Fruit fly (Drosophila melanogaster) whole organism, embryonic: ENCODE data around the gene mst.
A peak's percentile ranks its signal among the peaks of the same experiment; 100 is the strongest.

Experiments
- B-H2 ChIP-seq: fragments of 200-800 bp; sonication (Bioruptor generic); optimal IDR thresholded peaks from 2 replicates; lab custom pipeline; 2018; ENCODE audit warnings: missing biosample characterization, mild to moderate bottlenecking, missing genetic modification characterization
- BEAF-32 ChIP-seq: fragments of 200-800 bp; sonication (Bioruptor generic); optimal IDR thresholded peaks from 3 replicates; lab custom pipeline; 2017; ENCODE audit warnings: missing biosample characterization, missing genetic modification characterization, mild to moderate bottlenecking, moderate library complexity, missing genetic modification reagents
- CG10147 ChIP-seq: fragments of 200-800 bp; sonication (Bioruptor generic); optimal IDR thresholded peaks from 2 replicates; lab custom pipeline; 2019; ENCODE audit warnings: missing biosample characterization, mild to moderate bottlenecking, missing genetic modification characterization, moderate library complexity
- CG10543 ChIP-seq: fragments of 200-800 bp; sonication (Bioruptor generic); optimal IDR thresholded peaks from 3 replicates; lab custom pipeline; 2017; ENCODE audit warnings: missing biosample characterization, mild to moderate bottlenecking, missing genetic modification characterization, moderate library complexity
- CG10959 ChIP-seq: fragments of 200-800 bp; sonication (Bioruptor generic); IDR thresholded peaks from 2 replicates; pipeline ENCODE4 v1.3.6; 2022; ENCODE audit warnings: missing biosample characterization, missing genetic modification characterization
- CG11723 ChIP-seq: fragments of 200-800 bp; sonication (Bioruptor generic); optimal IDR thresholded peaks from 2 replicates; lab custom pipeline; 2017; ENCODE audit warnings: missing biosample characterization, mild to moderate bottlenecking, missing genetic modification characterization
- CG12219 ChIP-seq: fragments of 200-800 bp; sonication (Bioruptor generic); optimal IDR thresholded peaks from 3 replicates; lab custom pipeline; 2018; ENCODE audit warnings: missing biosample characterization, mild to moderate bottlenecking, missing genetic modification characterization
- CG13296 ChIP-seq: fragments of 200-800 bp; sonication (Bioruptor generic); optimal IDR thresholded peaks from 3 replicates; lab custom pipeline; 2018; ENCODE audit warnings: missing biosample characterization, mild to moderate bottlenecking, missing genetic modification characterization
- CG17568 ChIP-seq: fragments of 200-800 bp; sonication (Bioruptor generic); optimal IDR thresholded peaks from 2 replicates; lab custom pipeline; 2018; ENCODE audit warnings: missing biosample characterization, mild to moderate bottlenecking, missing genetic modification characterization, moderate library complexity
- CG17912 ChIP-seq: fragments of 200-800 bp; sonication (Bioruptor generic); optimal IDR thresholded peaks from 2 replicates; lab custom pipeline; 2018; ENCODE audit warnings: missing biosample characterization, mild to moderate bottlenecking, missing genetic modification characterization
- CG2202 ChIP-seq: fragments of 200-800 bp; sonication (Bioruptor generic); optimal IDR thresholded peaks from 2 replicates; lab custom pipeline; 2018; ENCODE audit warnings: missing biosample characterization, mild to moderate bottlenecking, missing genetic modification characterization
- CG30403 ChIP-seq: fragments of 200-800 bp; sonication (Bioruptor generic); optimal IDR thresholded peaks from 3 replicates; lab custom pipeline; 2016; ENCODE audit warnings: missing biosample characterization, missing genetic modification characterization
- CG31365 ChIP-seq: fragments of 200-800 bp; sonication (Bioruptor generic); optimal IDR thresholded peaks from 2 replicates; lab custom pipeline; 2018; ENCODE audit warnings: missing biosample characterization, mild to moderate bottlenecking, missing genetic modification characterization
- CG3838 ChIP-seq: fragments of 200-800 bp; sonication (Bioruptor generic); optimal IDR thresholded peaks from 3 replicates; lab custom pipeline; 2016; ENCODE audit warnings: missing biosample characterization, missing genetic modification characterization
- CG4707 ChIP-seq: fragments of 200-800 bp; sonication (Bioruptor generic); optimal IDR thresholded peaks from 2 replicates; lab custom pipeline; 2018; ENCODE audit warnings: missing biosample characterization, mild to moderate bottlenecking, missing genetic modification characterization, moderate library complexity
- CG4820 ChIP-seq: fragments of 200-800 bp; sonication (Bioruptor generic); optimal IDR thresholded peaks from 3 replicates; lab custom pipeline; 2016; ENCODE audit warnings: missing biosample characterization, missing genetic modification characterization
- CG5953 ChIP-seq: fragments of 200-800 bp; sonication (Bioruptor generic); IDR thresholded peaks from 2 replicates; pipeline ENCODE4 v1.3.6; 2022; ENCODE audit warnings: missing biosample characterization, missing genetic modification characterization
- CG7745 ChIP-seq: fragments of 200-800 bp; sonication (Bioruptor generic); optimal IDR thresholded peaks from 2 replicates; lab custom pipeline; 2018; ENCODE audit warnings: missing biosample characterization, mild to moderate bottlenecking, missing genetic modification characterization, moderate library complexity
- CG8765 ChIP-seq: fragments of 200-800 bp; sonication (Bioruptor generic); IDR thresholded peaks from 2 replicates; pipeline ENCODE4 v1.3.6; 2022; ENCODE audit warnings: missing biosample characterization, missing genetic modification characterization
- CTCF ChIP-seq: fragments of 200-800 bp; sonication (Bioruptor generic); optimal IDR thresholded peaks from 2 replicates; lab custom pipeline; 2017; ENCODE audit warnings: missing biosample characterization, mild to moderate bottlenecking, missing genetic modification characterization, moderate library complexity
- Dek ChIP-seq: fragments of 200-800 bp; sonication (Bioruptor generic); optimal IDR thresholded peaks from 3 replicates; lab custom pipeline; 2019; ENCODE audit warnings: missing biosample characterization, mild to moderate bottlenecking, missing genetic modification characterization, moderate library complexity
- E2f1 ChIP-seq: fragments of 200-800 bp; sonication (Bioruptor generic); IDR thresholded peaks from 2 replicates; pipeline ENCODE4 v1.3.6; 2022; ENCODE audit warnings: missing biosample characterization, missing genetic modification characterization
- Ets97D ChIP-seq: fragments of 200-800 bp; sonication (Bioruptor generic); optimal IDR thresholded peaks from 3 replicates; lab custom pipeline; 2016; ENCODE audit warnings: missing biosample characterization, missing genetic modification characterization
- Fer3 ChIP-seq: fragments of 200-800 bp; sonication (Bioruptor generic); optimal IDR thresholded peaks from 2 replicates; lab custom pipeline; 2018; ENCODE audit warnings: missing biosample characterization, mild to moderate bottlenecking, missing genetic modification characterization, moderate library complexity
- Gug ChIP-seq: fragments of 200-800 bp; sonication (Bioruptor generic); IDR thresholded peaks from 4 replicates; pipeline ENCODE4 v1.3.6; 2022; ENCODE audit warnings: missing biosample characterization, missing genetic modification characterization
- HHEX ChIP-seq: fragments of 200-800 bp; sonication (Bioruptor generic); optimal IDR thresholded peaks from 3 replicates; lab custom pipeline; 2017; ENCODE audit warnings: missing biosample characterization, mild to moderate bottlenecking, missing genetic modification characterization, missing genetic modification reagents
- HLH3B ChIP-seq: fragments of 200-800 bp; sonication (Bioruptor generic); IDR thresholded peaks from 2 replicates; pipeline ENCODE4 v1.3.6; 2022; ENCODE audit warnings: missing biosample characterization, missing genetic modification characterization
- HmgZ ChIP-seq: fragments of 200-800 bp; sonication (Bioruptor generic); optimal IDR thresholded peaks from 2 replicates; lab custom pipeline; 2018; ENCODE audit warnings: missing biosample characterization, mild to moderate bottlenecking, missing genetic modification characterization
- Mad ChIP-seq: fragments of 200-800 bp; sonication (Bioruptor generic); optimal IDR thresholded peaks from 2 replicates; lab custom pipeline; 2016; ENCODE audit warnings: missing biosample characterization, missing genetic modification characterization
- Max ChIP-seq: fragments of 200-800 bp; sonication (Bioruptor generic); optimal IDR thresholded peaks from 2 replicates; lab custom pipeline; 2016; ENCODE audit warnings: missing biosample characterization, mild to moderate bottlenecking, missing genetic modification characterization
- Nf-YA ChIP-seq: fragments of 200-800 bp; sonication (Bioruptor generic); IDR thresholded peaks from 2 replicates; pipeline ENCODE4 v1.3.6; 2022; ENCODE audit warnings: missing biosample characterization, missing genetic modification characterization
- Rfx ChIP-seq: fragments of 200-800 bp; sonication (Bioruptor generic); IDR thresholded peaks from 2 replicates; pipeline ENCODE4 v1.3.6; 2022; ENCODE audit warnings: missing biosample characterization, missing genetic modification characterization
- Sox100B ChIP-seq: fragments of 200-800 bp; sonication (Bioruptor generic); optimal IDR thresholded peaks from 3 replicates; lab custom pipeline; 2018; ENCODE audit warnings: missing biosample characterization, mild to moderate bottlenecking, missing genetic modification characterization
- ara ChIP-seq: fragments of 200-800 bp; sonication (Bioruptor generic); IDR thresholded peaks from 2 replicates; pipeline ENCODE4 v1.3.6; 2022; ENCODE audit warnings: missing biosample characterization, missing genetic modification characterization
- az2 ChIP-seq: fragments of 200-800 bp; sonication (Bioruptor generic); optimal IDR thresholded peaks from 3 replicates; lab custom pipeline; 2016; ENCODE audit warnings: missing biosample characterization, missing genetic modification characterization
- cas ChIP-seq: fragments of 200-800 bp; sonication (Bioruptor generic); IDR thresholded peaks from 2 replicates; pipeline ENCODE4 v1.3.6; 2022; ENCODE audit warnings: missing biosample characterization, missing genetic modification characterization
- croc ChIP-seq: fragments of 200-800 bp; sonication (Bioruptor generic); conservative IDR thresholded peaks from 3 replicates; pipeline ENCODE4 v1.3.6; 2022; ENCODE audit warnings: missing biosample characterization, missing genetic modification characterization
- danr ChIP-seq: fragments of 200-800 bp; sonication (Bioruptor generic); IDR thresholded peaks from 2 replicates; pipeline ENCODE4 v1.3.6; 2022; ENCODE audit warnings: missing biosample characterization, missing genetic modification characterization
- grau ChIP-seq: fragments of 200-800 bp; optimal IDR thresholded peaks from 3 replicates; lab custom pipeline; 2019; ENCODE audit warnings: missing biosample characterization, mild to moderate bottlenecking, missing genetic modification characterization, moderate library complexity
- jigr1 ChIP-seq: fragments of 200-800 bp; sonication (Bioruptor generic); IDR thresholded peaks from 3 replicates; pipeline ENCODE4 v1.3.6; 2022; ENCODE audit warnings: missing biosample characterization, missing genetic modification characterization
- kah ChIP-seq: fragments of 200-800 bp; sonication (Bioruptor generic); optimal IDR thresholded peaks from 2 replicates; lab custom pipeline; 2018; ENCODE audit warnings: missing biosample characterization, mild to moderate bottlenecking, missing genetic modification characterization
- lmd ChIP-seq: fragments of 200-800 bp; sonication (Bioruptor generic); IDR thresholded peaks from 2 replicates; pipeline ENCODE4 v1.3.6; 2022; ENCODE audit warnings: missing biosample characterization, missing genetic modification characterization
- nau ChIP-seq: fragments of 200-800 bp; sonication (Bioruptor generic); optimal IDR thresholded peaks from 3 replicates; lab custom pipeline; 2017; ENCODE audit warnings: missing biosample characterization, mild to moderate bottlenecking, missing genetic modification characterization, missing genetic modification reagents
- rib ChIP-seq: fragments of 200-800 bp; sonication (Bioruptor generic); IDR thresholded peaks from 2 replicates; pipeline ENCODE4 v1.3.6; 2022; ENCODE audit warnings: missing biosample characterization, missing genetic modification characterization
- sens-2 ChIP-seq: fragments of 200-800 bp; sonication (Bioruptor generic); IDR thresholded peaks from 2 replicates; pipeline ENCODE4 v1.3.6; 2022; ENCODE audit warnings: missing biosample characterization, missing genetic modification characterization
- stwl ChIP-seq: fragments of 200-800 bp; sonication (Bioruptor generic); optimal IDR thresholded peaks from 3 replicates; lab custom pipeline; 2018; ENCODE audit warnings: missing biosample characterization, mild to moderate bottlenecking, missing genetic modification characterization, moderate library complexity
- tin ChIP-seq: fragments of 200-800 bp; sonication (Bioruptor generic); optimal IDR thresholded peaks from 3 replicates; lab custom pipeline; 2016; ENCODE audit warnings: missing biosample characterization, missing genetic modification characterization
- tna ChIP-seq: fragments of 200-800 bp; sonication (Bioruptor generic); IDR thresholded peaks from 2 replicates; pipeline ENCODE4 v1.3.6; 2022; ENCODE audit warnings: missing biosample characterization, missing genetic modification characterization; ENCODE audit not compliant: partially characterized antibody
- twi ChIP-seq: fragments of 200-800 bp; optimal IDR thresholded peaks from 2 replicates; lab custom pipeline; 2019; ENCODE audit warnings: missing biosample characterization, mild to moderate bottlenecking, missing genetic modification characterization, moderate library complexity
- vvl ChIP-seq: fragments of 200-800 bp; sonication (Bioruptor generic); IDR thresholded peaks from 2 replicates; pipeline ENCODE4 v1.3.6; 2022; ENCODE audit warnings: missing biosample characterization, missing genetic modification characterization
- wor ChIP-seq: fragments of 200-800 bp; sonication (Bioruptor generic); IDR thresholded peaks from 2 replicates; pipeline ENCODE4 v1.3.6; 2022; ENCODE audit warnings: missing biosample characterization, missing genetic modification characterization
- zfh1 ChIP-seq: fragments of 200-800 bp; sonication (Bioruptor generic); IDR thresholded peaks from 3 replicates; pipeline ENCODE4 v1.3.6; 2022; ENCODE audit warnings: missing biosample characterization, missing genetic modification characterization

The mst gene

dm6 chrX:21339476-21339931 lies 49.3 kb upstream of the mst start, which contains the start of the genes tty and fliI (continued):
- peak; percentile 86 for TF ChIP-seq CG8765 (GFP tag; lab: Robert Waterston, UW)
- peak; percentile 87 for TF ChIP-seq E2f1 (GFP tag; lab: Robert Waterston, UW)
- peak; percentile 61 for TF ChIP-seq CG10147 (GFP tag; lab: Kevin White, UChicago)
- TF ChIP-seq CG5953 (GFP tag; lab: Robert Waterston, UW), result peak; percentile 69; the same call in 1 of the 2 replicates
- TF ChIP-seq kah (GFP tag; lab: Kevin White, UChicago), result peak; percentile 6
- no peak for TF ChIP-seq nau (GFP tag; lab: Kevin White, UChicago)
- TF ChIP-seq HmgZ (tag; lab: Kevin White, UChicago), result peak; percentile 81
- peak; percentile 93 for TF ChIP-seq zfh1 (GFP tag; lab: Robert Waterston, UW)
- TF ChIP-seq CG13296 (GFP tag; lab: Kevin White, UChicago), result peak; percentile 53
- TF ChIP-seq lmd, result peak; percentile 90
- TF ChIP-seq CG12219, result peak; percentile 60
- TF ChIP-seq Gug (GFP tag; lab: Robert Waterston, UW), result peak; percentile 93
- TF ChIP-seq Mad (GFP tag; lab: Kevin White, UChicago), result peak; percentile 86
- peak; percentile 78 for TF ChIP-seq Dek (tag; lab: Kevin White, UChicago)
- peak; percentile 81 for TF ChIP-seq wor (GFP tag; lab: Robert Waterston, UW)
- no peak for TF ChIP-seq CG31365 (tag; lab: Kevin White, UChicago)
- peak; percentile 35 for TF ChIP-seq CTCF (GFP tag; lab: Kevin White, UChicago)
- peak; percentile 74 for TF ChIP-seq tin
- TF ChIP-seq croc (GFP tag; lab: Robert Waterston, UW), result peak; percentile 62
- peak; percentile 27 for TF ChIP-seq CG2202 (tag; lab: Kevin White, UChicago)
- TF ChIP-seq tna (GFP tag; lab: Robert Waterston, UW), result no peak
- TF ChIP-seq HLH3B (GFP tag; lab: Robert Waterston, UW), result peak; percentile 86
- TF ChIP-seq CG17568 (GFP tag; lab: Kevin White, UChicago), result no peak
- TF ChIP-seq twi (tag; lab: Kevin White, UChicago), result peak; percentile 41
- peak; percentile 75 for TF ChIP-seq grau (tag; lab: Kevin White, UChicago)
- peak; percentile 43 for TF ChIP-seq CG3838 (GFP tag; lab: Kevin White, UChicago)
- TF ChIP-seq Ets97D, result peak; percentile 86
- peak; percentile 28 for TF ChIP-seq CG11723 (GFP tag; lab: Kevin White, UChicago)
- TF ChIP-seq CG10959, result peak; percentile 77
- TF ChIP-seq Max, result peak; percentile 69
- peak; percentile 72 for TF ChIP-seq sens-2 (GFP tag; lab: Robert Waterston, UW)
- TF ChIP-seq az2 (GFP tag; lab: Kevin White, UChicago), result peak; percentile 80
- TF ChIP-seq Fer3 (tag; lab: Kevin White, UChicago), result peak; percentile 72
- peak; percentile 77; the same call in 1 of the 2 replicates for TF ChIP-seq Nf-YA
- TF ChIP-seq cas (GFP tag; lab: Robert Waterston, UW), result peak; percentile 70; the same call in 1 of the 2 replicates
- peak; percentile 52 for TF ChIP-seq BEAF-32
- TF ChIP-seq CG30403 (GFP tag; lab: Kevin White, UChicago), result peak; percentile 81
- TF ChIP-seq CG4707 (GFP tag; lab: Kevin White, UChicago), result no peak
- no peak for TF ChIP-seq Sox100B (GFP tag; lab: Kevin White, UChicago)
- peak; percentile 88 for TF ChIP-seq ara (GFP tag; lab: Robert Waterston, UW)
- peak; percentile 78; the same call in 2 of the 3 replicates for TF ChIP-seq jigr1 (GFP tag; lab: Robert Waterston, UW)
- TF ChIP-seq rib (GFP tag; lab: Robert Waterston, UW), result peak; percentile 87
- TF ChIP-seq CG7745 (tag; lab: Kevin White, UChicago), result no peak
- peak; percentile 94 for TF ChIP-seq Rfx
- peak; percentile 71 for TF ChIP-seq CG4820
- TF ChIP-seq HHEX, result peak; percentile 77
- TF ChIP-seq B-H2 (GFP tag; lab: Kevin White, UChicago), result peak; percentile 39
- peak; percentile 60; the same call in 1 of the 2 replicates for TF ChIP-seq danr
- TF ChIP-seq stwl, result peak; percentile 74
- peak; percentile 92 for TF ChIP-seq vvl (GFP tag; lab: Robert Waterston, UW)
- peak; percentile 41 for TF ChIP-seq CG17912 (GFP tag; lab: Kevin White, UChicago)
- peak; percentile 37 for TF ChIP-seq CG10543
